Fruit fly (Drosophila melanogaster): Measurements from ENCODE around the gene Atg12.

The Atg12 gene

DNA sequence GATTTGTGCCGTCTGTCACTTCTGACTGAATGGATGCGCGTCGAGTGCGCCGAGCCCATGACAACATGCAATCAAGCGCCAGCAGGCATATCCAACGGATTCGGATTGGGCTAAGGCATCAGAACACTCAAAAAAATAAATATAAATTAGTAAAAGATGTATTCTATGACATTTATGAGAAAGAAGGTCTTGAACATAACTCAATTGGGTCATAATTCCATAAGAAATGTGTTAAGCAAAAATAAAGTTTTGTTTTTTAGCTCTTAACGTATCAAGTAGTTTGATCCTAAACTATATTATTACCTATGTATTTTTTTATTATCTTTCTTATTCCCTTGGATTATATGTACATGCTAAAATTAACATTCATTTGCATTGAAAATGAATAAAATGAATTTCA is 23.2 kb upstream of the Atg12 start (continued):
- TF ChIP-seq Eip78C (GFP tag) (peak; percentile 75), CG8319 (GFP tag; optimal IDR thresholded peaks at IDR 0.05) (no peak), Ets21C (GFP tag; optimal IDR thresholded peaks at IDR 0.05) (no peak), CG6854 (GFP tag; optimal IDR thresholded peaks at IDR 0.05) (peak; percentile 3), Sox14 (GFP tag; optimal IDR thresholded peaks at IDR 0.05) (no peak)

DNA sequence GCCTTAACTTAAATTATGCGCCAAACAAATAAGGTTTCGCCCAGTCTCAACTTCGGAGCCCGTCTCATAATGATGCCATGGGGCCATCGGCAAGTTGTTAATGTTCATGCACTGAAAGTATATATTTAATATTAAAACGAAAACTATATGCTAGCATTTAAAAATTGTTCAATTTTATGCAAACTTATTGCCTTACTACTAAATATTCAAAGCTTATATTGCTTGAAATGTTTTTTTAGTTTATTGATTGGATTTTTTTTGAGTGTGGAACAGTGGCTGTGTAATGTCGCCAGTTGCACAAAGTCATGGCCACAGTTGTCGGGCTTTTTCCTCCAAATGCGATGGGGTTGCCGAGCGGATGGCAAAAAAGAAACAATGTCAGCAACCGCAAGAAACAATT is 22.6 kb upstream of the Atg12 start:
- TF ChIP-seq Smox (GFP tag; optimal IDR thresholded peaks at IDR 0.05): peak; percentile 81
- TF ChIP-seq eg (GFP tag; IDR thresholded peaks at IDR 0.05): peak; percentile 91
- peak; percentile 84 for TF ChIP-seq Hr4 (GFP tag; optimal IDR thresholded peaks at IDR 0.05)
- TF ChIP-seq CG8632 (GFP tag; optimal IDR thresholded peaks at IDR 0.05): peak; percentile 73
- TF ChIP-seq CG1621 (tag; optimal IDR thresholded peaks at IDR 0.05): peak; percentile 75
- TF ChIP-seq CG11762 (GFP tag; optimal IDR thresholded peaks at IDR 0.05; ENCODE audit: insufficient read depth): peak; percentile 70
- TF ChIP-seq CG11294 (GFP tag; IDR thresholded peaks at IDR 0.05): peak; percentile 71
- TF ChIP-seq svp (GFP tag): peak; percentile 93
- peak; percentile 54 for TF ChIP-seq fd85E (GFP tag; optimal IDR thresholded peaks at IDR 0.05)
- TF ChIP-seq CG9139 (GFP tag; optimal IDR thresholded peaks at IDR 0.05): peak; percentile 71
- peak; percentile 91 for TF ChIP-seq CG15336 (GFP tag; IDR thresholded peaks at IDR 0.05)
- peak; percentile 82 for TF ChIP-seq pdm3 (GFP tag; optimal IDR thresholded peaks at IDR 0.05)
- no peak for TF ChIP-seq Hr38 (GFP tag; optimal IDR thresholded peaks at IDR 0.05)
- peak; percentile 83 for TF ChIP-seq CG32006 (GFP tag; optimal IDR thresholded peaks at IDR 0.05)
- peak; percentile 86 for TF ChIP-seq Ets96B (tag; optimal IDR thresholded peaks at IDR 0.05)
- TF ChIP-seq Hr39 (GFP tag; optimal IDR thresholded peaks at IDR 0.05): peak; percentile 76
- no peak for TF ChIP-seq fkh (GFP tag; optimal IDR thresholded peaks at IDR 0.05)
- TF ChIP-seq CG3032 (tag; optimal IDR thresholded peaks at IDR 0.05): peak; percentile 82
- TF ChIP-seq CG6808 (GFP tag; optimal IDR thresholded peaks at IDR 0.05): peak; percentile 82
- peak; percentile 64 for TF ChIP-seq vri (GFP tag; optimal IDR thresholded peaks at IDR 0.05)
- peak; percentile 55 for TF ChIP-seq Eip93F (GFP tag; optimal IDR thresholded peaks at IDR 0.05)
- TF ChIP-seq CG11902 (GFP tag; optimal IDR thresholded peaks at IDR 0.05): peak; percentile 72
- TF ChIP-seq CG6163 (GFP tag; IDR thresholded peaks at IDR 0.05): peak; percentile 94
- peak; percentile 88 for TF ChIP-seq CG10669 (GFP tag; optimal IDR thresholded peaks at IDR 0.05)
- TF ChIP-seq cyc (GFP tag; optimal IDR thresholded peaks at IDR 0.05): peak; percentile 86
- TF ChIP-seq salr (GFP tag; optimal IDR thresholded peaks at IDR 0.05): peak; percentile 37 to 76
- peak; percentile 85 for TF ChIP-seq topi (GFP tag; optimal IDR thresholded peaks at IDR 0.05)
- peak; percentile 58 for TF ChIP-seq CG4318 (GFP tag; optimal IDR thresholded peaks at IDR 0.05)
- peak; percentile 92 for TF ChIP-seq Eip78C (GFP tag)
- TF ChIP-seq CG3919 (GFP tag; optimal IDR thresholded peaks at IDR 0.05): peak; percentile 90
- TF ChIP-seq dsx (GFP tag; optimal IDR thresholded peaks at IDR 0.05; ENCODE audit: poor library complexity, severe bottlenecking): peak; percentile 88
- TF ChIP-seq CG6854 (GFP tag; optimal IDR thresholded peaks at IDR 0.05): peak; percentile 56
- TF ChIP-seq Lpt (GFP tag; optimal IDR thresholded peaks at IDR 0.05): peak; percentile 71
- peak; percentile 88 for TF ChIP-seq Sox102F (GFP tag; optimal IDR thresholded peaks at IDR 0.05)
- peak; percentile 43 for TF ChIP-seq Sox15 (GFP tag; optimal IDR thresholded peaks at IDR 0.05)
- peak; percentile 91 for TF ChIP-seq CG8119 (GFP tag; IDR thresholded peaks at IDR 0.05)
- peak; percentile 77 for TF ChIP-seq CG34406 (GFP tag; optimal IDR thresholded peaks at IDR 0.05)
- TF ChIP-seq Eip75B (GFP tag; optimal IDR thresholded peaks at IDR 0.05): peak; percentile 85
- TF ChIP-seq fd59A (GFP tag; optimal IDR thresholded peaks at IDR 0.05): peak; percentile 66
- peak; percentile 89 for TF ChIP-seq esn (GFP tag; optimal IDR thresholded peaks at IDR 0.05)
- TF ChIP-seq CG7368 (GFP tag; optimal IDR thresholded peaks at IDR 0.05): peak; percentile 81
- peak; percentile 79 for TF ChIP-seq lz (GFP tag; optimal IDR thresholded peaks at IDR 0.05)
- peak; percentile 87 for TF ChIP-seq Met (GFP tag; optimal IDR thresholded peaks at IDR 0.05)
- TF ChIP-seq CG16779 (tag; optimal IDR thresholded peaks at IDR 0.05): peak; percentile 57
- TF ChIP-seq OdsH (GFP tag; optimal IDR thresholded peaks at IDR 0.05): peak; percentile 81
- TF ChIP-seq CG6792 (GFP tag; optimal IDR thresholded peaks at IDR 0.05): peak; percentile 87
- TF ChIP-seq CG8319 (GFP tag; optimal IDR thresholded peaks at IDR 0.05): peak; percentile 71
- peak; percentile 82 for TF ChIP-seq acj6 (GFP tag; optimal IDR thresholded peaks at IDR 0.05)
- TF ChIP-seq Ets21C (GFP tag; optimal IDR thresholded peaks at IDR 0.05): peak; percentile 70
